Worm (Caenorhabditis elegans) whole organism, young adult: ENCODE data around the gene F52E4.5.

Source experiments
- B0261.1 ChIP-seq: sonication (generic microtip); optimal IDR thresholded peaks from 2 replicates; lab custom pipeline; 2016; ENCODE audit warnings: mild to moderate bottlenecking, missing genetic modification characterization, moderate library complexity, missing compliant biosample characterization
- C17E4.6 ChIP-seq: fragments of 200-800 bp; sonication (Bioruptor generic); IDR thresholded peaks from 2 replicates; pipeline ENCODE4 v1.3.6; 2022; ENCODE audit warnings: missing genetic modification reagents, missing genetic modification characterization, missing compliant biosample characterization
- F23B12.7 ChIP-seq: sonication (generic microtip); optimal IDR thresholded peaks from 2 replicates; lab custom pipeline; 2017; ENCODE audit warnings: missing genetic modification characterization, mild to moderate bottlenecking, missing compliant biosample characterization, antibody characterized with exemption, moderate library complexity; ENCODE audit not compliant: insufficient read depth
- F33H1.4 ChIP-seq: fragments of 200-800 bp; sonication (Bioruptor generic); IDR thresholded peaks from 2 replicates; pipeline ENCODE4 v1.3.6; 2022; ENCODE audit warnings: missing genetic modification reagents, missing genetic modification characterization, missing compliant biosample characterization
- F57A8.1 ChIP-seq: fragments of 200-800 bp; sonication (Bioruptor generic); optimal IDR thresholded peaks from 2 replicates; lab custom pipeline; 2018; ENCODE audit warnings: mild to moderate bottlenecking, missing genetic modification characterization, moderate library complexity, missing compliant biosample characterization
- T07F8.4 ChIP-seq: sonication (generic microtip); optimal IDR thresholded peaks from 2 replicates; lab custom pipeline; 2016; ENCODE audit warnings: mild to moderate bottlenecking, missing genetic modification characterization, moderate library complexity, missing compliant biosample characterization
- T26A5.8 ChIP-seq: sonication (generic microtip); optimal IDR thresholded peaks from 2 replicates; lab custom pipeline; 2016; ENCODE audit warnings: missing genetic modification characterization, missing compliant biosample characterization
- Y53G8AR.9 ChIP-seq: fragments of 200-800 bp; sonication (Bioruptor generic); conservative IDR thresholded peaks from 2 replicates; pipeline ENCODE4 v1.3.6; 2022; ENCODE audit warnings: missing genetic modification reagents, missing genetic modification characterization, missing compliant biosample characterization
- akir-1 ChIP-seq: fragments of 200-800 bp; sonication (Bioruptor generic); optimal IDR thresholded peaks from 2 replicates; lab custom pipeline; 2018; ENCODE audit warnings: mild to moderate bottlenecking, missing genetic modification characterization, moderate library complexity, missing compliant biosample characterization
- aptf-3 ChIP-seq: fragments of 200-800 bp; sonication (Bioruptor generic); IDR thresholded peaks from 2 replicates; pipeline ENCODE4 v1.3.6; 2022; ENCODE audit warnings: missing genetic modification characterization, missing compliant biosample characterization
- atf-7 ChIP-seq: sonication (generic microtip); optimal IDR thresholded peaks from 2 replicates; lab custom pipeline; 2017; ENCODE audit warnings: mild to moderate bottlenecking, missing genetic modification characterization, missing compliant biosample characterization
- athp-1 ChIP-seq: sonication (generic microtip); optimal IDR thresholded peaks from 2 replicates; lab custom pipeline; 2017; ENCODE audit warnings: mild to moderate bottlenecking, missing genetic modification characterization, missing compliant biosample characterization
- bed-2 ChIP-seq: fragments of 200-800 bp; sonication (Bioruptor generic); IDR thresholded peaks from 2 replicates; pipeline ENCODE4 v1.3.6; 2022; ENCODE audit warnings: missing genetic modification reagents, missing genetic modification characterization, missing compliant biosample characterization
- cebp-2 ChIP-seq: fragments of 200-800 bp; sonication (Bioruptor generic); IDR thresholded peaks from 2 replicates; pipeline ENCODE4 v1.3.6; 2022; ENCODE audit warnings: missing genetic modification characterization, missing compliant biosample characterization
- ceh-27 ChIP-seq: fragments of 200-800 bp; sonication (Bioruptor generic); optimal IDR thresholded peaks from 2 replicates; lab custom pipeline; 2018; ENCODE audit warnings: mild to moderate bottlenecking, missing genetic modification characterization, moderate library complexity, missing compliant biosample characterization
- ceh-58 ChIP-seq: fragments of 200-800 bp; sonication (Bioruptor generic); IDR thresholded peaks from 2 replicates; pipeline ENCODE4 v1.3.6; 2022; ENCODE audit warnings: missing genetic modification characterization, missing compliant biosample characterization
- die-1 ChIP-seq: sonication (generic microtip); optimal IDR thresholded peaks from 2 replicates; lab custom pipeline; 2016; ENCODE audit warnings: missing genotype, mild to moderate bottlenecking, missing genetic modification characterization, missing compliant biosample characterization
- hlh-12 ChIP-seq: sonication (generic microtip); optimal IDR thresholded peaks from 2 replicates; lab custom pipeline; 2016; ENCODE audit warnings: missing genetic modification characterization, missing compliant biosample characterization
- hmg-1.2 ChIP-seq: fragments of 200-800 bp; sonication (Bioruptor generic); IDR thresholded peaks from 2 replicates; pipeline ENCODE4 v1.3.6; 2022; ENCODE audit warnings: missing genetic modification reagents, missing genetic modification characterization, missing compliant biosample characterization
- hrde-1 ChIP-seq: sonication (generic microtip); optimal IDR thresholded peaks from 2 replicates; lab custom pipeline; 2016; ENCODE audit warnings: missing genetic modification characterization, mild to moderate bottlenecking, missing compliant biosample characterization, moderate library complexity, missing genotype, missing genetic modification reagents, borderline replicate concordance
- let-607 ChIP-seq, 2 experiments: fragments of 200-800 bp in 1 of 2; sonication (Bioruptor generic) in 1 of 2; sonication (generic microtip) in 1 of 2; optimal IDR thresholded peaks; 2 replicates each; lab custom pipeline; 2016 to 2018; ENCODE audit warnings: mild to moderate bottlenecking in 2 of 2, missing compliant biosample characterization in 2 of 2, missing genetic modification characterization in 2 of 2, moderate library complexity in 2 of 2, missing genotype in 1 of 2
- lin-35 ChIP-seq, 3 experiments: fragments of 150-350 bp in 2 of 3; sonication (generic microtip) in 1 of 3; optimal IDR thresholded peaks; 2 replicates each; lab custom pipeline; 2014 to 2018; ENCODE audit warnings: missing biosample characterization in 3 of 3, missing genetic modification characterization in 3 of 3, missing genetic modification reagents in 3 of 3
- lsl-1 ChIP-seq: fragments of 200-800 bp; sonication (Bioruptor generic); optimal IDR thresholded peaks from 2 replicates; lab custom pipeline; 2018; ENCODE audit warnings: mild to moderate bottlenecking, missing genetic modification characterization, moderate library complexity, missing compliant biosample characterization
- madf-6 ChIP-seq: fragments of 200-800 bp; sonication (Bioruptor generic); IDR thresholded peaks from 2 replicates; pipeline ENCODE4 v1.3.6; 2022; ENCODE audit warnings: missing genetic modification reagents, missing genetic modification characterization, missing compliant biosample characterization
- mxl-1 ChIP-seq: sonication (generic microtip); optimal IDR thresholded peaks from 2 replicates; lab custom pipeline; 2016; ENCODE audit warnings: missing genetic modification characterization, missing compliant biosample characterization
- nfya-1 ChIP-seq: sonication (generic microtip); optimal IDR thresholded peaks from 2 replicates; lab custom pipeline; 2017; ENCODE audit warnings: antibody characterized with exemption, missing compliant biosample characterization, missing genetic modification characterization, borderline replicate concordance; ENCODE audit not compliant: insufficient read depth
- nhr-120 ChIP-seq: fragments of 200-800 bp; sonication (Bioruptor generic); IDR thresholded peaks from 2 replicates; pipeline ENCODE4 v1.3.6; 2022; ENCODE audit warnings: missing genetic modification characterization, missing compliant biosample characterization
- nhr-27 ChIP-seq: fragments of 200-800 bp; sonication (Bioruptor generic); optimal IDR thresholded peaks from 2 replicates; lab custom pipeline; 2018; ENCODE audit warnings: mild to moderate bottlenecking, missing genetic modification characterization, moderate library complexity, missing compliant biosample characterization
- nhr-90 ChIP-seq: sonication (generic microtip); optimal IDR thresholded peaks from 2 replicates; lab custom pipeline; 2016; ENCODE audit warnings: missing genotype, mild to moderate bottlenecking, missing genetic modification characterization, missing compliant biosample characterization
- repo-1 ChIP-seq: sonication (generic microtip); optimal IDR thresholded peaks from 2 replicates; lab custom pipeline; 2017; ENCODE audit warnings: mild to moderate bottlenecking, missing genetic modification characterization, missing compliant biosample characterization
- rpc-1 ChIP-seq, 2 experiments: fragments of 150-350 bp in 1 of 2; sonication (generic microtip) in 1 of 2; optimal IDR thresholded peaks; 2 replicates each; lab custom pipeline; 2014 to 2018; ENCODE audit warnings: missing biosample characterization in 1 of 2, missing genetic modification characterization in 1 of 2, missing genetic modification reagents in 1 of 2, missing genotype in 1 of 2
- snpc-1.1 ChIP-seq: sonication (generic microtip); optimal IDR thresholded peaks from 2 replicates; lab custom pipeline; 2017; ENCODE audit warnings: missing genetic modification characterization, mild to moderate bottlenecking, missing compliant biosample characterization, antibody characterized with exemption, moderate library complexity, missing genotype, missing genetic modification reagents; ENCODE audit not compliant: insufficient read depth
- snpc-1.3 ChIP-seq: sonication (generic microtip); optimal IDR thresholded peaks from 2 replicates; lab custom pipeline; 2017; ENCODE audit warnings: missing genetic modification characterization, mild to moderate bottlenecking, missing compliant biosample characterization, antibody characterized with exemption, moderate library complexity, missing genotype, missing genetic modification reagents; ENCODE audit not compliant: insufficient read depth
- snpc-3.4 ChIP-seq: sonication (generic microtip); optimal IDR thresholded peaks from 2 replicates; lab custom pipeline; 2017; ENCODE audit warnings: missing genetic modification characterization, mild to moderate bottlenecking, missing compliant biosample characterization, antibody characterized with exemption, moderate library complexity, missing genotype, missing genetic modification reagents
- snpc-4 ChIP-seq, 5 experiments: fragments of 150-350 bp in 1 of 5; sonication (generic microtip) in 4 of 5; optimal IDR thresholded peaks; 2 replicates each; lab custom pipeline; 2014 to 2018; ENCODE audit warnings: missing genetic modification characterization in 5 of 5, missing biosample characterization in 3 of 5, antibody characterized with exemption in 2 of 5, mild to moderate bottlenecking in 2 of 5, missing compliant biosample characterization in 2 of 5, missing genotype in 2 of 5, moderate library complexity in 2 of 5, missing genetic modification reagents in 1 of 5
- somi-1 ChIP-seq: fragments of 200-800 bp; sonication (Bioruptor generic); optimal IDR thresholded peaks from 2 replicates; lab custom pipeline; 2018; ENCODE audit warnings: mild to moderate bottlenecking, missing genetic modification characterization, missing compliant biosample characterization
- sptf-2 ChIP-seq: fragments of 200-800 bp; sonication (Bioruptor generic); optimal IDR thresholded peaks from 2 replicates; lab custom pipeline; 2018; ENCODE audit warnings: mild to moderate bottlenecking, missing genetic modification characterization, missing compliant biosample characterization
- unc-130 ChIP-seq: sonication (generic microtip); optimal IDR thresholded peaks from 2 replicates; lab custom pipeline; 2016; ENCODE audit warnings: missing genetic modification reagents, missing genetic modification characterization, missing compliant biosample characterization
- zfh-2 ChIP-seq: fragments of 200-800 bp; sonication (Bioruptor generic); conservative IDR thresholded peaks from 2 replicates; pipeline ENCODE4 v1.3.6; 2022; ENCODE audit warnings: missing genetic modification reagents, missing genetic modification characterization, missing compliant biosample characterization
- ztf-18 ChIP-seq: sonication (generic microtip); optimal IDR thresholded peaks from 2 replicates; lab custom pipeline; 2016; ENCODE audit warnings: missing genotype, mild to moderate bottlenecking, missing genetic modification characterization, missing compliant biosample characterization
- ztf-22 ChIP-seq: fragments of 200-800 bp; sonication (Bioruptor generic); optimal IDR thresholded peaks from 2 replicates; lab custom pipeline; 2018; ENCODE audit warnings: mild to moderate bottlenecking, missing genetic modification characterization, moderate library complexity, missing compliant biosample characterization
- ztf-25 ChIP-seq: fragments of 200-800 bp; sonication (Bioruptor generic); IDR thresholded peaks from 2 replicates; pipeline ENCODE4 v1.3.6; 2022; ENCODE audit warnings: missing genetic modification reagents, missing genetic modification characterization, missing compliant biosample characterization
- ztf-6 ChIP-seq: fragments of 200-800 bp; sonication (Bioruptor generic); IDR thresholded peaks from 2 replicates; pipeline ENCODE4 v1.3.6; 2022; ENCODE audit warnings: missing genetic modification reagents, missing genetic modification characterization, missing compliant biosample characterization

The F52E4.5 gene

ce11 chrX:3059299-3059698 is 27.8 kb downstream of the F52E4.5 start, which contains the start of gene rsef-1:
TSS of gene rsef-1 (minus strand) at chrX:3059399.
- TF ChIP-seq somi-1 (no peak), madf-6 (no peak), atf-7 (tag; lab: Kevin White, UChicago) (no peak), die-1 (tag; lab: Kevin White, UChicago) (no peak), sptf-2 (no peak), rpc-1 (optimal IDR thresholded peaks at IDR 0.05; lab: Kevin White, UChicago) (no peak), rpc-1 (tag; optimal IDR thresholded peaks at IDR 0.05; lab: Kevin White, UChicago) (no peak), T07F8.4 (tag; lab: Kevin White, UChicago) (no peak), hmg-1.2 (GFP tag; lab: Robert Waterston, UW) (no peak), F23B12.7 (tag; lab: Kevin White, UChicago) (no peak), snpc-3.4 (tag; lab: Kevin White, UChicago) (no peak), F33H1.4 (GFP tag; lab: Robert Waterston, UW) (no peak), mxl-1 (tag; lab: Kevin White, UChicago) (no peak), ceh-58 (GFP tag; lab: Robert Waterston, UW) (no peak), zfh-2 (GFP tag; lab: Robert Waterston, UW) (no peak), aptf-3 (GFP tag; lab: Robert Waterston, UW) (no peak), ztf-22 (GFP tag; lab: Kevin White, UChicago) (no peak), lsl-1 (GFP tag; lab: Kevin White, UChicago) (no peak), athp-1 (tag; lab: Kevin White, UChicago) (no peak), unc-130 (GFP tag; lab: Kevin White, UChicago) (no peak)

DNA sequence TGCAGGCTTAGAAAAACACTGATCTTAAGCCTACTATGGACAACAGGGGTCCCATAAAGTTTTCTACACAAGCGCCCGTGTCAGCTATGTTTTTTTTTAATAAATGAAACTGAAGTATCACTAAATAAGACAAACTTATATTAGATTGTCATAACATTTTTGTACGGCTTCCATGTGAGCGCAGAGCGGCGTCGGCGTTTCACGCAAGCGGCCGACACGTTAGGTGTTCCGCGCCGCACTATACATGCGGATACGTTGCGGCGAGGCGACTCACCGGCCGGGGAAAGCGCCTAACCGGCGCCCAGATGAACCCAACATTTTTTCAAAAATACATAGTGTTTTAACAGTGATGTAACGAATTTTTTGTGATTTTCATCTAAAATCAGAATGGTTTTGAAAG is 29.5 kb downstream of the F52E4.5 start:
- TF ChIP-seq F57A8.1 (GFP tag; lab: Kevin White, UChicago): no peak
- TF ChIP-seq hrde-1 (tag; lab: Kevin White, UChicago): no peak
- no peak for TF ChIP-seq hlh-12 (tag; lab: Kevin White, UChicago)
- TF ChIP-seq ztf-25 (GFP tag; lab: Robert Waterston, UW): no peak
- TF ChIP-seq repo-1 (tag; lab: Kevin White, UChicago): no peak
- TF ChIP-seq nhr-90 (tag; lab: Kevin White, UChicago): no peak
- no peak for TF ChIP-seq B0261.1 (tag; lab: Kevin White, UChicago)
- no peak for TF ChIP-seq bed-2 (GFP tag; lab: Robert Waterston, UW)
- TF ChIP-seq sptf-2: no peak
- no peak for TF ChIP-seq T26A5.8 (tag; lab: Kevin White, UChicago)
- no peak for TF ChIP-seq let-607 (tag; optimal IDR thresholded peaks at IDR 0.05; lab: Kevin White, UChicago)
- no peak for TF ChIP-seq ceh-27 (GFP tag; lab: Kevin White, UChicago)
- TF ChIP-seq ztf-22 (GFP tag; lab: Kevin White, UChicago): no peak
- no peak for TF ChIP-seq lin-35 (GFP tag; optimal IDR thresholded peaks at IDR 0.05; lab: Kevin White, UChicago)
- TF ChIP-seq nhr-27 (tag; lab: Kevin White, UChicago): no peak
- TF ChIP-seq cebp-2 (GFP tag; lab: Robert Waterston, UW): 0 out of 2 replicates have a peak, but pooled peaks have one; percentile 29
- TF ChIP-seq athp-1 (tag; lab: Kevin White, UChicago): no peak
- TF ChIP-seq ztf-6: no peak
- TF ChIP-seq nfya-1 (tag; lab: Kevin White, UChicago): no peak
- TF ChIP-seq snpc-1.3 (tag; lab: Kevin White, UChicago): no peak
- TF ChIP-seq die-1 (tag; lab: Kevin White, UChicago): no peak
- TF ChIP-seq zfh-2 (GFP tag; lab: Robert Waterston, UW): peak; percentile 44; the same call in 1 of the 2 replicates
- TF ChIP-seq akir-1 (GFP tag; lab: Kevin White, UChicago): no peak
- no peak for TF ChIP-seq Y53G8AR.9 (GFP tag; lab: Robert Waterston, UW)
- TF ChIP-seq C17E4.6 (GFP tag; lab: Robert Waterston, UW): no peak
- peak; percentile 5 for TF ChIP-seq snpc-1.1 (tag; lab: Kevin White, UChicago)
- no peak for TF ChIP-seq ztf-18
- no peak for TF ChIP-seq snpc-4 (GFP tag; optimal IDR thresholded peaks at IDR 0.05; lab: Kevin White, UChicago)
- peak in 2 of 4 experiments; percentile 34 to 70 for TF ChIP-seq snpc-4 (tag; optimal IDR thresholded peaks at IDR 0.05; lab: Kevin White, UChicago)
- TF ChIP-seq nhr-120 (GFP tag; lab: Robert Waterston, UW): no peak
